Worm (Caenorhabditis elegans) whole organism, L1 larva: ENCODE results near the gene F32H5.3.

ENCODE experiments used
- C16A3.4 ChIP-seq: fragments of 150-350 bp; optimal IDR thresholded peaks from 2 replicates; lab custom pipeline; 2014; ENCODE audit warnings: missing biosample characterization, missing genetic modification characterization
- C34B4.2 ChIP-seq: sonication (generic microtip); optimal IDR thresholded peaks from 2 replicates; lab custom pipeline; 2017; ENCODE audit warnings: mild to moderate bottlenecking, missing genetic modification characterization, missing compliant biosample characterization
- F16B12.6 ChIP-seq: fragments of 150-350 bp; optimal IDR thresholded peaks from 2 replicates; lab custom pipeline; 2014; ENCODE audit warnings: missing biosample characterization, missing genetic modification characterization
- ama-1 ChIP-seq: fragments of 150-350 bp; optimal IDR thresholded peaks from 2 replicates; lab custom pipeline; 2014
- ceh-82 ChIP-seq, 3 experiments: fragments of 150-350 bp in 1 of 3; sonication (generic microtip) in 2 of 3; optimal IDR thresholded peaks; 2 replicates each; lab custom pipeline; 2014 to 2017; ENCODE audit warnings: missing biosample characterization in 3 of 3, missing genetic modification characterization in 3 of 3
- dpl-1 ChIP-seq, 3 experiments: fragments of 150-350 bp in 2 of 3; sonication (generic microtip) in 1 of 3; optimal IDR thresholded peaks; 2 replicates each; lab custom pipeline; 2014 to 2017; ENCODE audit warnings: missing biosample characterization in 3 of 3, missing genetic modification characterization in 3 of 3, missing genetic modification reagents in 3 of 3
- efl-1 ChIP-seq, 4 experiments: fragments of 150-350 bp; optimal IDR thresholded peaks in 3 of 4; peaks in 1 of 4; 1 replicate in 1 of 4; 2 replicates in 3 of 4; lab custom pipeline; 2014; ENCODE audit warnings: missing biosample characterization in 2 of 4, missing genetic modification characterization in 2 of 4, missing genetic modification reagents in 2 of 4
- egl-13 ChIP-seq: sonication (generic microtip); optimal IDR thresholded peaks from 2 replicates; lab custom pipeline; 2016; ENCODE audit warnings: missing genotype, missing genetic modification reagents, missing genetic modification characterization, missing compliant biosample characterization
- egl-27 ChIP-seq, 2 experiments: fragments of 150-350 bp in 1 of 2; sonication (generic microtip); optimal IDR thresholded peaks; 3 replicates each; lab custom pipeline; 2017 to 2018; ENCODE audit warnings: missing biosample characterization in 2 of 2, missing genetic modification characterization in 2 of 2, missing genetic modification reagents in 2 of 2
- fkh-4 ChIP-seq: sonication (generic microtip); optimal IDR thresholded peaks from 2 replicates; lab custom pipeline; 2016; ENCODE audit warnings: missing compliant biosample characterization, missing genetic modification characterization, borderline replicate concordance
- fkh-8 ChIP-seq: sonication (generic microtip); optimal IDR thresholded peaks from 2 replicates; lab custom pipeline; 2016; ENCODE audit warnings: mild to moderate bottlenecking, missing genetic modification characterization, missing compliant biosample characterization
- hlh-17 ChIP-seq: fragments of 200-800 bp; sonication (Bioruptor generic); optimal IDR thresholded peaks from 2 replicates; lab custom pipeline; 2018; ENCODE audit warnings: missing genetic modification characterization, mild to moderate bottlenecking, missing compliant biosample characterization, moderate library complexity, borderline replicate concordance
- hlh-4 ChIP-seq: sonication (generic microtip); optimal IDR thresholded peaks from 2 replicates; lab custom pipeline; 2016; ENCODE audit warnings: mild to moderate bottlenecking, missing genetic modification characterization, missing compliant biosample characterization
- hpl-2 ChIP-seq: fragments of 150-350 bp; optimal IDR thresholded peaks from 2 replicates; lab custom pipeline; 2014; ENCODE audit warnings: missing biosample characterization, missing genetic modification reagents, missing genetic modification characterization
- irx-1 ChIP-seq: sonication (generic microtip); optimal IDR thresholded peaks from 2 replicates; lab custom pipeline; 2016; ENCODE audit warnings: missing genetic modification characterization, missing compliant biosample characterization
- isw-1 ChIP-seq: fragments of 200-800 bp; sonication (Bioruptor generic); IDR thresholded peaks from 2 replicates; pipeline ENCODE4 v1.3.6; 2022; ENCODE audit warnings: missing genetic modification characterization, missing compliant biosample characterization
- lin-14 ChIP-seq: fragments of 200-800 bp; sonication (Bioruptor generic); optimal IDR thresholded peaks from 2 replicates; lab custom pipeline; 2018; ENCODE audit warnings: mild to moderate bottlenecking, missing genetic modification characterization, moderate library complexity, missing compliant biosample characterization
- lin-35 ChIP-seq, 2 experiments: fragments of 150-350 bp; optimal IDR thresholded peaks; 2 replicates each; lab custom pipeline; 2014; ENCODE audit warnings: missing biosample characterization in 2 of 2, missing genetic modification characterization in 2 of 2, missing genetic modification reagents in 2 of 2
- lir-3 ChIP-seq: sonication (generic microtip); optimal IDR thresholded peaks from 2 replicates; lab custom pipeline; 2016; ENCODE audit warnings: mild to moderate bottlenecking, missing genetic modification characterization, moderate library complexity, missing compliant biosample characterization; ENCODE audit not compliant: poor library complexity
- mef-2 ChIP-seq: fragments of 150-350 bp; optimal IDR thresholded peaks from 2 replicates; lab custom pipeline; 2014; ENCODE audit warnings: missing biosample characterization, missing genetic modification characterization
- nhr-11 ChIP-seq: fragments of 150-350 bp; optimal IDR thresholded peaks from 2 replicates; lab custom pipeline; 2014; ENCODE audit warnings: missing biosample characterization, missing genetic modification characterization
- nhr-12 ChIP-seq: sonication (generic microtip); optimal IDR thresholded peaks from 2 replicates; lab custom pipeline; 2017; ENCODE audit warnings: missing biosample characterization, missing genetic modification characterization
- nhr-76 ChIP-seq: sonication (generic microtip); optimal IDR thresholded peaks from 2 replicates; lab custom pipeline; 2017; ENCODE audit warnings: missing biosample characterization, missing genetic modification characterization
- nhr-84 ChIP-seq: sonication (generic microtip); optimal IDR thresholded peaks from 2 replicates; lab custom pipeline; 2017; ENCODE audit warnings: missing biosample characterization, missing genetic modification characterization
- pag-3 ChIP-seq: sonication (generic microtip); optimal IDR thresholded peaks from 2 replicates; lab custom pipeline; 2017; ENCODE audit warnings: missing genetic modification characterization, mild to moderate bottlenecking, missing compliant biosample characterization, antibody characterized with exemption, borderline replicate concordance; ENCODE audit not compliant: insufficient read depth
- pax-3 ChIP-seq: fragments of 200-800 bp; sonication (Bioruptor generic); optimal IDR thresholded peaks from 2 replicates; lab custom pipeline; 2018; ENCODE audit warnings: mild to moderate bottlenecking, missing genetic modification characterization, moderate library complexity, missing compliant biosample characterization
- pqm-1 ChIP-seq: sonication (generic microtip); optimal IDR thresholded peaks from 3 replicates; lab custom pipeline; 2017; ENCODE audit warnings: missing biosample characterization, missing genetic modification characterization
- skn-1 ChIP-seq: fragments of 150-350 bp; optimal IDR thresholded peaks from 2 replicates; lab custom pipeline; 2014; ENCODE audit warnings: missing biosample characterization, missing genetic modification characterization
- snpc-4 ChIP-seq: fragments of 150-350 bp; optimal IDR thresholded peaks from 2 replicates; lab custom pipeline; 2014; ENCODE audit warnings: missing biosample characterization, missing genetic modification characterization
- snu-23 ChIP-seq: sonication (generic microtip); optimal IDR thresholded peaks from 2 replicates; lab custom pipeline; 2016; ENCODE audit warnings: missing genetic modification characterization, missing compliant biosample characterization
- sptf-1 ChIP-seq: fragments of 150-350 bp; optimal IDR thresholded peaks from 2 replicates; lab custom pipeline; 2014; ENCODE audit warnings: missing biosample characterization, missing genetic modification characterization
- tbx-2 ChIP-seq: sonication (generic microtip); optimal IDR thresholded peaks from 2 replicates; lab custom pipeline; 2016; ENCODE audit warnings: missing genetic modification characterization, missing compliant biosample characterization
- unc-30 ChIP-seq: sonication (generic microtip); optimal IDR thresholded peaks from 2 replicates; lab custom pipeline; 2017; ENCODE audit warnings: missing biosample characterization, missing genetic modification characterization
- unc-62 ChIP-seq: fragments of 150-350 bp; optimal IDR thresholded peaks from 2 replicates; lab custom pipeline; 2014; ENCODE audit warnings: missing biosample characterization, missing genetic modification reagents, missing genetic modification characterization
- unc-86 ChIP-seq: sonication (generic microtip); optimal IDR thresholded peaks from 2 replicates; lab custom pipeline; 2016; ENCODE audit warnings: missing genetic modification characterization, missing compliant biosample characterization
- unc-98 ChIP-seq: fragments of 200-800 bp; sonication (Bioruptor generic); IDR thresholded peaks from 2 replicates; pipeline ENCODE4 v1.3.6; 2022; ENCODE audit warnings: missing genetic modification characterization, missing compliant biosample characterization
- zip-4 ChIP-seq: fragments of 200-800 bp; sonication (Bioruptor generic); optimal IDR thresholded peaks from 2 replicates; lab custom pipeline; 2018; ENCODE audit warnings: mild to moderate bottlenecking, missing genetic modification characterization, moderate library complexity, missing compliant biosample characterization

The F32H5.3 gene

ce11 chrV:13313045-13313623 lies 46.0 kb upstream of the F32H5.3 start, which contains the start of gene C50B6.3 (continued):
- TF ChIP-seq mef-2 (tag; lab: Kevin White, UChicago) (no peak), nhr-11 (no peak), C16A3.4 (peak; percentile 83), snu-23 (peak; percentile 95), nhr-76 (tag; lab: Kevin White, UChicago) (no peak), isw-1 (peak; percentile 85), efl-1 (optimal IDR thresholded peaks at IDR 0.05; lab: Kevin White, UChicago) (peak; percentile 85 to 88), efl-1 (GFP tag; optimal IDR thresholded peaks at IDR 0.05 in 1 of 2; lab: Kevin White, UChicago) (peak; percentile 81 to 98), egl-27 (tag; optimal IDR thresholded peaks at IDR 0.05; lab: Kevin White, UChicago) (no peak), C34B4.2 (tag; lab: Kevin White, UChicago) (no peak), nhr-12 (tag; lab: Kevin White, UChicago) (no peak), sptf-1 (tag; lab: Kevin White, UChicago) (no peak), hlh-17 (no peak), nhr-84 (no peak), irx-1 (tag; lab: Kevin White, UChicago) (peak; percentile 91), unc-98 (peak; percentile 73), unc-86 (tag; lab: Kevin White, UChicago) (peak; percentile 85), pax-3 (tag; lab: Kevin White, UChicago) (peak; percentile 97), lir-3 (tag; lab: Kevin White, UChicago) (peak; percentile 97), ceh-82 (tag; optimal IDR thresholded peaks at IDR 0.05; lab: Kevin White, UChicago) (peak; percentile 71 to 86 (median 84)), pqm-1 (tag; lab: Kevin White, UChicago) (no peak), snpc-4 (tag; lab: Kevin White, UChicago) (peak; percentile 66), hpl-2 (GFP tag; lab: Kevin White, UChicago) (no peak), zip-4 (peak; percentile 66), ama-1 (lab: Kevin White, UChicago) (no peak), lin-35 (GFP tag; optimal IDR thresholded peaks at IDR 0.05; lab: Kevin White, UChicago) (peak; percentile 85 to 86), skn-1 (tag; lab: Kevin White, UChicago) (peak; percentile 66), hlh-4 (tag; lab: Kevin White, UChicago) (peak; percentile 80), egl-13 (peak; percentile 93), tbx-2 (tag; lab: Kevin White, UChicago) (peak; percentile 95), unc-62 (no peak), fkh-4 (tag; lab: Kevin White, UChicago) (peak; percentile 97), fkh-8 (tag; lab: Kevin White, UChicago) (peak; percentile 78)

DNA sequence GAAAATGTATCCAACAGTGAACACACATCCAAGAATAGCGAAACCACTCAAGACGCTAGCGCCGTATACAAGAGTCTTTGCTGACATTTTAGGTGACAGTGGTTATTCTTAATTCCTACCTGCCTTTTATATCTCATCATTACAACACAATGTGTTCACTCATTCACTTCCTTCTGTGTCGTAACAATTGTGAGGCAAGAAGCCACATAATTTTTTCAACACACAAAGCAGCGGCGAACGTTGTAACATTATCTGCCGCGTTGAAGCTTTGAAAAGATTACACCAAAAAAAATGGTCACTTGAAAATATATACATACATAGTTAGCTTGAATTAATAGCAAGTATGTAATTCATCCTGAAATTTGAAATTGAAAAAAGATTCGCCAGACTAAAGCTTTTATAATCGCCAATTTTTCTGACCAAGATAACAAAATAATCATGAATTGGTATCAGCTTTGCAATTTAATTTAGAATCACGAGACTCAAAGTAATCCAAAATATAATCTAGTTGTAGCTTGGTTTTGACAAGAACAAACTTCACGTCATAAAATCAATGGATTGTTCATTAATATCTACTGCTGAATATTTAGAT lies 41.1 kb upstream of the F32H5.3 start, which contains the start of the genes col-161 and srh-18:
Gene col-161, minus strand, starts transcription at position 101 of the 592 bp plus-strand sequence.
Gene srh-18, plus strand, starts transcription at position 542 of the 592 bp plus-strand sequence.
- TF ChIP-seq lin-35 (GFP tag; optimal IDR thresholded peaks at IDR 0.05; lab: Kevin White, UChicago) = no peak
- TF ChIP-seq nhr-11 = peak; percentile 17
- no peak for TF ChIP-seq lin-14
- no peak for TF ChIP-seq F16B12.6
- no peak for TF ChIP-seq unc-30 (tag; lab: Kevin White, UChicago)
- TF ChIP-seq pag-3 = no peak

- TF ChIP-seq dpl-1 (GFP tag; optimal IDR thresholded peaks at IDR 0.05; lab: Kevin White, UChicago) (no peak), efl-1 (optimal IDR thresholded peaks at IDR 0.05; lab: Kevin White, UChicago) (no peak), efl-1 (GFP tag; optimal IDR thresholded peaks at IDR 0.05 in 1 of 2; lab: Kevin White, UChicago) (peak in 1 of 2 experiments; percentile 20)
Observed at ce11 chrV:13320676-13321075, 38.5 kb upstream of the F32H5.3 start, which contains the start of gene srh-15. TSS of gene srh-15 (plus strand) at chrV:13320976.
